Worm (Caenorhabditis elegans): Measurements from ENCODE around the gene ptr-6.

ptr-6 gene

ce11 chrII:5229596-5229995 is 17.0 kb downstream of the ptr-6 start, which contains the start of gene EGAP2.2:
Gene EGAP2.2, plus strand, starts transcription at chrII:5229896.
- TF ChIP-seq ceh-39 (tag; optimal IDR thresholded peaks at IDR 0.05) = no peak
- TF ChIP-seq nhr-12 (tag; optimal IDR thresholded peaks at IDR 0.05) = no peak
- no peak for TF ChIP-seq M03D4.4 (tag; optimal IDR thresholded peaks at IDR 0.05)
- no peak for TF ChIP-seq unc-39 (tag; optimal IDR thresholded peaks at IDR 0.05)
- no peak for TF ChIP-seq flh-1 (GFP tag; optimal IDR thresholded peaks at IDR 0.05)
- TF ChIP-seq nhr-76 (tag; optimal IDR thresholded peaks at IDR 0.05) = no peak
- TF ChIP-seq tbx-8 (GFP tag; optimal IDR thresholded peaks at IDR 0.05) = no peak
- no peak for TF ChIP-seq ces-1 (GFP tag; optimal IDR thresholded peaks at IDR 0.05)
- TF ChIP-seq ztf-11 (tag; optimal IDR thresholded peaks at IDR 0.05) = no peak

- TF ChIP-seq nhr-76 (tag; optimal IDR thresholded peaks at IDR 0.05) (no peak), ham-2 (GFP tag; optimal IDR thresholded peaks at IDR 0.05) (peak; percentile 40), unc-39 (tag; optimal IDR thresholded peaks at IDR 0.05) (no peak), unc-62 (GFP tag; optimal IDR thresholded peaks at IDR 0.05) (peak; percentile 68), ces-1 (GFP tag; optimal IDR thresholded peaks at IDR 0.05) (peak; percentile 17), mls-2 (tag; optimal IDR thresholded peaks at IDR 0.05) (peak; percentile 42), ceh-43 (GFP tag; optimal IDR thresholded peaks at IDR 0.05) (no peak), ztf-11 (tag; optimal IDR thresholded peaks at IDR 0.05) (no peak), cnd-1 (tag; optimal IDR thresholded peaks at IDR 0.05) (peak; percentile 12), nhr-12 (tag; optimal IDR thresholded peaks at IDR 0.05) (no peak), snpc-4 (tag; optimal IDR thresholded peaks at IDR 0.05) (no peak)
Measured at ce11 chrII:5228662-5229061, 18.0 kb downstream of the ptr-6 start.

ce11 chrII:5227768-5228167 is 18.9 kb downstream of the ptr-6 start:
- TF ChIP-seq nhr-237 (tag; optimal IDR thresholded peaks at IDR 0.05) = no peak
- TF ChIP-seq unc-120 (tag; optimal IDR thresholded peaks at IDR 0.05; ENCODE audit: poor library complexity, severe bottlenecking) = peak; percentile 33
- TF ChIP-seq hlh-1 (tag; optimal IDR thresholded peaks at IDR 0.05) = peak; percentile 26
- peak; percentile 89 for TF ChIP-seq ces-1 (GFP tag; optimal IDR thresholded peaks at IDR 0.05)
- no peak for TF ChIP-seq unc-39 (tag; optimal IDR thresholded peaks at IDR 0.05)
- TF ChIP-seq bed-3 (GFP tag; optimal IDR thresholded peaks at IDR 0.05) = no peak
- TF ChIP-seq sptf-1 (tag; optimal IDR thresholded peaks at IDR 0.05) = peak; percentile 47
- TF ChIP-seq mep-1 (tag; optimal IDR thresholded peaks at IDR 0.05) = no peak
- TF ChIP-seq tbx-8 (GFP tag; optimal IDR thresholded peaks at IDR 0.05) = no peak
- peak; percentile 54 for TF ChIP-seq ceh-39 (tag; optimal IDR thresholded peaks at IDR 0.05)
- TF ChIP-seq lsy-2 (tag; optimal IDR thresholded peaks at IDR 0.05) = no peak
- TF ChIP-seq mls-2 (tag; optimal IDR thresholded peaks at IDR 0.05) = peak; percentile 37
- no peak for TF ChIP-seq elt-3 (tag; optimal IDR thresholded peaks at IDR 0.05)
- no peak for TF ChIP-seq sem-2 (GFP tag; optimal IDR thresholded peaks at IDR 0.05)
- TF ChIP-seq ceh-83 (GFP tag; optimal IDR thresholded peaks at IDR 0.05) = no peak
- no peak for TF ChIP-seq blmp-1 (tag; optimal IDR thresholded peaks at IDR 0.05)
- peak; percentile 37 for TF ChIP-seq unc-62 (GFP tag; optimal IDR thresholded peaks at IDR 0.05)
- TF ChIP-seq pha-4 (tag; optimal IDR thresholded peaks at IDR 0.05) = peak; percentile 52
- no peak for TF ChIP-seq nhr-2 (tag; optimal IDR thresholded peaks at IDR 0.05)
- TF ChIP-seq nhr-76 (tag; optimal IDR thresholded peaks at IDR 0.05) = no peak
- no peak for TF ChIP-seq lin-13 (tag; optimal IDR thresholded peaks at IDR 0.05)

ce11 chrII:5226309-5226708 is 20.3 kb downstream of the ptr-6 start:
- peak; percentile 75 for TF ChIP-seq cnd-1 (tag; optimal IDR thresholded peaks at IDR 0.05)
- peak; percentile 59 for TF ChIP-seq hlh-1 (tag; optimal IDR thresholded peaks at IDR 0.05)
- no peak for TF ChIP-seq drap-1 (GFP tag; optimal IDR thresholded peaks at IDR 0.05)
- peak; percentile 23 for TF ChIP-seq M03D4.4 (tag; optimal IDR thresholded peaks at IDR 0.05)
- TF ChIP-seq unc-39 (tag; optimal IDR thresholded peaks at IDR 0.05) = no peak
- TF ChIP-seq sptf-1 (tag; optimal IDR thresholded peaks at IDR 0.05) = peak; percentile 47
- TF ChIP-seq lsy-2 (tag; optimal IDR thresholded peaks at IDR 0.05) = no peak
- TF ChIP-seq lin-32 (GFP tag; optimal IDR thresholded peaks at IDR 0.05) = peak; percentile 11
- TF ChIP-seq mls-2 (tag; optimal IDR thresholded peaks at IDR 0.05) = peak; percentile 43
- TF ChIP-seq mep-1 (tag; optimal IDR thresholded peaks at IDR 0.05) = peak; percentile 31
- peak; percentile 35 for TF ChIP-seq unc-62 (GFP tag; optimal IDR thresholded peaks at IDR 0.05)
- TF ChIP-seq ces-1 (GFP tag; optimal IDR thresholded peaks at IDR 0.05) = peak; percentile 34
- TF ChIP-seq ham-2 (GFP tag; optimal IDR thresholded peaks at IDR 0.05) = peak; percentile 25
- no peak for TF ChIP-seq sem-2 (GFP tag; optimal IDR thresholded peaks at IDR 0.05)

ce11 chrII:5225284-5225683 is 21.4 kb downstream of the ptr-6 start, which contains the start of gene dsh-1:
Gene dsh-1, minus strand, starts transcription at chrII:5225384.
- TF ChIP-seq nhr-237 (tag; optimal IDR thresholded peaks at IDR 0.05) (no peak), nhr-76 (tag; optimal IDR thresholded peaks at IDR 0.05) (no peak), pha-4 (tag; optimal IDR thresholded peaks at IDR 0.05) (no peak), zip-8 (tag; optimal IDR thresholded peaks at IDR 0.05) (no peak), flh-1 (GFP tag; optimal IDR thresholded peaks at IDR 0.05) (no peak), ztf-11 (tag; optimal IDR thresholded peaks at IDR 0.05) (no peak), mls-2 (tag; optimal IDR thresholded peaks at IDR 0.05) (no peak), lin-32 (GFP tag; optimal IDR thresholded peaks at IDR 0.05) (no peak), sptf-1 (tag; optimal IDR thresholded peaks at IDR 0.05) (no peak), nhr-28 (tag; optimal IDR thresholded peaks at IDR 0.05) (no peak), lin-13 (tag; optimal IDR thresholded peaks at IDR 0.05) (no peak), ceh-39 (tag; optimal IDR thresholded peaks at IDR 0.05) (no peak), mep-1 (tag; optimal IDR thresholded peaks at IDR 0.05) (no peak)
